Fruit fly (Drosophila melanogaster) whole organism, embryonic: Measurements from ENCODE around the gene CG7841.

ENCODE experiments used
- Ada2b ChIP-seq: fragments of 200-800 bp; sonication (Bioruptor generic); IDR thresholded peaks from 2 replicates; pipeline ENCODE4 v1.3.6; 2022; ENCODE audit warnings: missing biosample characterization, missing genetic modification characterization
- CG10147 ChIP-seq: fragments of 200-800 bp; sonication (Bioruptor generic); optimal IDR thresholded peaks from 2 replicates; lab custom pipeline; 2019; ENCODE audit warnings: missing biosample characterization, mild to moderate bottlenecking, missing genetic modification characterization, moderate library complexity
- CG10267 ChIP-seq: fragments of 200-800 bp; sonication (Bioruptor generic); optimal IDR thresholded peaks from 2 replicates; lab custom pipeline; 2018; ENCODE audit warnings: missing biosample characterization, mild to moderate bottlenecking, missing genetic modification characterization, moderate library complexity
- CG13296 ChIP-seq: fragments of 200-800 bp; sonication (Bioruptor generic); optimal IDR thresholded peaks from 3 replicates; lab custom pipeline; 2018; ENCODE audit warnings: missing biosample characterization, mild to moderate bottlenecking, missing genetic modification characterization
- CG14965 ChIP-seq: fragments of 200-800 bp; sonication (Bioruptor generic); optimal IDR thresholded peaks from 2 replicates; lab custom pipeline; 2016; ENCODE audit warnings: missing biosample characterization, missing genetic modification characterization, borderline replicate concordance
- CG1792 ChIP-seq: fragments of 200-800 bp; sonication (Bioruptor generic); optimal IDR thresholded peaks from 2 replicates; lab custom pipeline; 2016; ENCODE audit warnings: missing biosample characterization, missing genetic modification characterization
- CG18599 ChIP-seq: fragments of 200-800 bp; sonication (Bioruptor generic); optimal IDR thresholded peaks from 3 replicates; lab custom pipeline; 2017; ENCODE audit warnings: missing biosample characterization, missing genetic modification characterization, mild to moderate bottlenecking, moderate library complexity, missing genetic modification reagents
- CG2116 ChIP-seq: fragments of 200-800 bp; sonication (Bioruptor generic); optimal IDR thresholded peaks from 3 replicates; lab custom pipeline; 2018; ENCODE audit warnings: missing biosample characterization, mild to moderate bottlenecking, missing genetic modification characterization
- CG2712 ChIP-seq: fragments of 200-800 bp; optimal IDR thresholded peaks from 3 replicates; lab custom pipeline; 2019; ENCODE audit warnings: missing biosample characterization, mild to moderate bottlenecking, missing genetic modification characterization, moderate library complexity
- CG31365 ChIP-seq: fragments of 200-800 bp; sonication (Bioruptor generic); optimal IDR thresholded peaks from 2 replicates; lab custom pipeline; 2018; ENCODE audit warnings: missing biosample characterization, mild to moderate bottlenecking, missing genetic modification characterization
- CG3163 ChIP-seq: fragments of 200-800 bp; sonication (Bioruptor generic); optimal IDR thresholded peaks from 3 replicates; lab custom pipeline; 2016; ENCODE audit warnings: missing biosample characterization, missing genetic modification characterization
- CG34224 ChIP-seq: fragments of 200-800 bp; sonication (Bioruptor generic); IDR thresholded peaks from 3 replicates; pipeline ENCODE4 v1.3.6; 2022; ENCODE audit warnings: missing biosample characterization, missing genetic modification characterization; ENCODE audit not compliant: partially characterized antibody
- CG3838 ChIP-seq: fragments of 200-800 bp; sonication (Bioruptor generic); optimal IDR thresholded peaks from 3 replicates; lab custom pipeline; 2016; ENCODE audit warnings: missing biosample characterization, missing genetic modification characterization
- CG43689 ChIP-seq: fragments of 200-800 bp; sonication (Bioruptor generic); IDR thresholded peaks from 2 replicates; pipeline ENCODE4 v1.3.6; 2022; ENCODE audit warnings: missing biosample characterization, missing genetic modification characterization
- CG7556 ChIP-seq: fragments of 200-800 bp; sonication (Bioruptor generic); optimal IDR thresholded peaks from 2 replicates; lab custom pipeline; 2017; ENCODE audit warnings: missing biosample characterization, mild to moderate bottlenecking, missing genetic modification characterization
- CG7839 ChIP-seq: fragments of 200-800 bp; sonication (Bioruptor generic); optimal IDR thresholded peaks from 3 replicates; lab custom pipeline; 2018; ENCODE audit warnings: missing biosample characterization, mild to moderate bottlenecking, missing genetic modification characterization, moderate library complexity
- CG7928 ChIP-seq: fragments of 200-800 bp; sonication (Bioruptor generic); optimal IDR thresholded peaks from 2 replicates; lab custom pipeline; 2017; ENCODE audit warnings: missing biosample characterization, mild to moderate bottlenecking, missing genetic modification characterization
- CG7963 ChIP-seq: fragments of 200-800 bp; sonication (Bioruptor generic); IDR thresholded peaks from 3 replicates; pipeline ENCODE4 v1.3.6; 2022; ENCODE audit warnings: missing biosample characterization, missing genetic modification characterization; ENCODE audit not compliant: partially characterized antibody
- CG8290 ChIP-seq, 3 experiments: fragments of 200-800 bp; sonication (Bioruptor generic); optimal IDR thresholded peaks; 2 replicates each; lab custom pipeline; 2016 to 2019; ENCODE audit warnings: missing biosample characterization in 3 of 3, missing genetic modification characterization in 3 of 3, mild to moderate bottlenecking in 2 of 3, moderate library complexity in 1 of 3
- CG9797 ChIP-seq: fragments of 200-800 bp; sonication (Bioruptor generic); optimal IDR thresholded peaks from 3 replicates; lab custom pipeline; 2018; ENCODE audit warnings: missing biosample characterization, mild to moderate bottlenecking, missing genetic modification characterization
- CHES-1-like ChIP-seq: fragments of 200-800 bp; sonication (Bioruptor generic); optimal IDR thresholded peaks from 2 replicates; lab custom pipeline; 2016; ENCODE audit warnings: missing biosample characterization, missing genetic modification characterization
- Dref ChIP-seq: fragments of 200-800 bp; sonication (Bioruptor generic); IDR thresholded peaks from 2 replicates; pipeline ENCODE4 v1.3.6; 2022; ENCODE audit warnings: missing biosample characterization, missing genetic modification characterization
- Drgx ChIP-seq: fragments of 200-800 bp; sonication (Bioruptor generic); IDR thresholded peaks from 2 replicates; pipeline ENCODE4 v1.3.6; 2022; ENCODE audit warnings: missing biosample characterization, missing genetic modification characterization
- E2f2 ChIP-seq: fragments of 200-800 bp; sonication (Bioruptor generic); IDR thresholded peaks from 2 replicates; pipeline ENCODE4 v1.3.6; 2022; ENCODE audit warnings: missing biosample characterization, missing genetic modification characterization
- Ets97D ChIP-seq: fragments of 200-800 bp; sonication (Bioruptor generic); optimal IDR thresholded peaks from 3 replicates; lab custom pipeline; 2016; ENCODE audit warnings: missing biosample characterization, missing genetic modification characterization
- HLHmδ ChIP-seq: fragments of 200-800 bp; sonication (Bioruptor generic); optimal IDR thresholded peaks from 2 replicates; lab custom pipeline; 2018; ENCODE audit warnings: missing biosample characterization, mild to moderate bottlenecking, missing genetic modification characterization, moderate library complexity
- HmgD ChIP-seq: fragments of 200-800 bp; sonication (Bioruptor generic); optimal IDR thresholded peaks from 3 replicates; lab custom pipeline; 2016; ENCODE audit warnings: missing biosample characterization, missing genetic modification characterization
- Hr78 ChIP-seq, 2 experiments: fragments of 200-800 bp in 1 of 2; fragments of >200 bp in 1 of 2; sonication (Bioruptor generic) in 1 of 2; optimal IDR thresholded peaks; 2 replicates each; lab custom pipeline; 2017 to 2019; ENCODE audit warnings: missing biosample characterization in 2 of 2, missing genetic modification characterization in 2 of 2, mild to moderate bottlenecking in 1 of 2, moderate library complexity in 1 of 2
- Lim3 ChIP-seq: fragments of 200-800 bp; sonication (Bioruptor generic); IDR thresholded peaks from 2 replicates; pipeline ENCODE4 v1.3.6; 2022; ENCODE audit warnings: missing biosample characterization, missing genetic modification characterization
- Mad ChIP-seq: fragments of 200-800 bp; sonication (Bioruptor generic); optimal IDR thresholded peaks from 2 replicates; lab custom pipeline; 2016; ENCODE audit warnings: missing biosample characterization, missing genetic modification characterization
- Neu2 ChIP-seq: fragments of 200-800 bp; sonication (Bioruptor generic); optimal IDR thresholded peaks from 3 replicates; lab custom pipeline; 2016; ENCODE audit warnings: missing biosample characterization, missing genetic modification characterization, borderline replicate concordance
- Sry-δ ChIP-seq: fragments of 200-800 bp; sonication (Bioruptor generic); optimal IDR thresholded peaks from 2 replicates; lab custom pipeline; 2016; ENCODE audit warnings: missing biosample characterization, missing genetic modification characterization
- amos ChIP-seq: fragments of 200-800 bp; sonication (Bioruptor generic); IDR thresholded peaks from 2 replicates; pipeline ENCODE4 v1.3.6; 2022; ENCODE audit warnings: missing biosample characterization, missing genetic modification characterization; ENCODE audit not compliant: partially characterized antibody
- aop ChIP-seq: fragments of 200-800 bp; sonication (Bioruptor generic); IDR thresholded peaks from 2 replicates; pipeline ENCODE4 v1.3.6; 2022; ENCODE audit warnings: missing biosample characterization, missing genetic modification characterization
- bbx ChIP-seq: fragments of 200-800 bp; sonication (Bioruptor generic); IDR thresholded peaks from 2 replicates; pipeline ENCODE4 v1.3.6; 2022; ENCODE audit warnings: missing biosample characterization, missing genetic modification characterization; ENCODE audit not compliant: partially characterized antibody
- bigmax ChIP-seq: fragments of 200-800 bp; sonication (Bioruptor generic); optimal IDR thresholded peaks from 2 replicates; lab custom pipeline; 2018; ENCODE audit warnings: missing biosample characterization, mild to moderate bottlenecking, missing genetic modification characterization
- cwo ChIP-seq: fragments of 200-800 bp; sonication (Bioruptor generic); optimal IDR thresholded peaks from 3 replicates; lab custom pipeline; 2017; ENCODE audit warnings: missing biosample characterization, missing genetic modification characterization, mild to moderate bottlenecking, moderate library complexity, missing genetic modification reagents
- dimm ChIP-seq: fragments of 200-800 bp; sonication (Bioruptor generic); IDR thresholded peaks from 2 replicates; pipeline ENCODE4 v1.3.6; 2022; ENCODE audit warnings: missing biosample characterization, missing genetic modification characterization
- gfzf ChIP-seq: fragments of 200-800 bp; sonication (Bioruptor generic); optimal IDR thresholded peaks from 2 replicates; lab custom pipeline; 2016; ENCODE audit warnings: missing biosample characterization, mild to moderate bottlenecking, missing genetic modification characterization, moderate library complexity
- lab ChIP-seq: fragments of 200-800 bp; sonication (Bioruptor generic); optimal IDR thresholded peaks from 3 replicates; lab custom pipeline; 2017; ENCODE audit warnings: missing biosample characterization, missing genetic modification characterization, mild to moderate bottlenecking, moderate library complexity, missing genetic modification reagents
- pb ChIP-seq: fragments of 200-800 bp; sonication (Bioruptor generic); optimal IDR thresholded peaks from 3 replicates; lab custom pipeline; 2016; ENCODE audit warnings: missing biosample characterization, missing genetic modification characterization
- prd ChIP-seq, 3 experiments: fragments of >200 bp in 2 of 3; fragments of 200-800 bp in 1 of 3; sonication (Bioruptor generic) in 1 of 3; optimal IDR thresholded peaks in 2 of 3; IDR thresholded peaks in 1 of 3; 2 replicates in 2 of 3; 3 replicates in 1 of 3; pipeline versions ENCODE4 v1.3.6 to Lab custom; 2017 to 2022; ENCODE audit warnings: missing biosample characterization in 1 of 3, missing genetic modification characterization in 1 of 3
- pzg ChIP-seq: fragments of 200-800 bp; sonication (Bioruptor generic); optimal IDR thresholded peaks from 3 replicates; lab custom pipeline; 2018; ENCODE audit warnings: missing biosample characterization, mild to moderate bottlenecking, missing genetic modification characterization, moderate library complexity
- sug ChIP-seq: fragments of 200-800 bp; optimal IDR thresholded peaks from 2 replicates; lab custom pipeline; 2019; ENCODE audit warnings: missing biosample characterization, mild to moderate bottlenecking, missing genetic modification characterization, moderate library complexity
- tin ChIP-seq: fragments of 200-800 bp; sonication (Bioruptor generic); optimal IDR thresholded peaks from 3 replicates; lab custom pipeline; 2016; ENCODE audit warnings: missing biosample characterization, missing genetic modification characterization
- trem ChIP-seq: fragments of 200-800 bp; optimal IDR thresholded peaks from 3 replicates; lab custom pipeline; 2019; ENCODE audit warnings: missing biosample characterization, mild to moderate bottlenecking, missing genetic modification characterization, moderate library complexity
- unc-4 ChIP-seq: fragments of 200-800 bp; sonication (Bioruptor generic); IDR thresholded peaks from 2 replicates; pipeline ENCODE4 v1.3.6; 2022; ENCODE audit warnings: missing biosample characterization, missing genetic modification characterization; ENCODE audit not compliant: partially characterized antibody

Gene CG7841

dm6 chr3L:15553993-15554644, 46.1 kb upstream of the CG7841 start, which contains the start of gene AGO2 (continued):
- TF ChIP-seq HLHmδ (GFP tag; lab: Kevin White, UChicago) (peak; percentile 16), CG10147 (GFP tag; lab: Kevin White, UChicago) (peak; percentile 38), CG34224 (GFP tag; lab: Robert Waterston, UW) (peak; percentile 83), bbx (GFP tag; lab: Robert Waterston, UW) (peak; percentile 69), aop (GFP tag; lab: Robert Waterston, UW) (no peak), dimm (GFP tag; lab: Robert Waterston, UW) (no peak), Ada2b (no peak), CG10267 (peak; percentile 41), CG7928 (GFP tag; lab: Kevin White, UChicago) (no peak), Mad (no peak), Drgx (GFP tag; lab: Robert Waterston, UW) (peak; percentile 89), unc-4 (GFP tag; lab: Robert Waterston, UW) (peak; percentile 58), Neu2 (GFP tag; lab: Kevin White, UChicago) (peak; percentile 47), gfzf (GFP tag; lab: Kevin White, UChicago) (peak; percentile 41), tin (peak; percentile 4), lab (GFP tag; lab: Kevin White, UChicago) (no peak), CHES-1-like (GFP tag; lab: Kevin White, UChicago) (peak; percentile 54), amos (GFP tag; lab: Robert Waterston, UW) (peak; percentile 74), E2f2 (GFP tag; lab: Robert Waterston, UW) (peak; percentile 94), Ets97D (GFP tag; lab: Kevin White, UChicago) (peak; percentile 17), CG14965 (GFP tag; lab: Kevin White, UChicago) (no peak), sug (peak; percentile 9), CG2116 (GFP tag; lab: Kevin White, UChicago) (peak; percentile 91), CG7839 (tag; lab: Kevin White, UChicago) (no peak), cwo (GFP tag; lab: Kevin White, UChicago) (peak; percentile 19), bigmax (no peak), CG1792 (no peak), CG7556 (GFP tag; lab: Kevin White, UChicago) (no peak), HmgD (GFP tag; lab: Kevin White, UChicago) (peak; percentile 91), CG3163 (GFP tag; lab: Kevin White, UChicago) (peak; percentile 32), Hr78 (GFP tag; optimal IDR thresholded peaks at IDR 0.05; lab: Kevin White, UChicago) (no peak), CG7963 (GFP tag; lab: Robert Waterston, UW) (peak; percentile 64; the same call in 2 of the 3 replicates), Lim3 (GFP tag; lab: Robert Waterston, UW) (no peak), CG13296 (peak; percentile 28), CG9797 (GFP tag; lab: Kevin White, UChicago) (peak; percentile 53), CG18599 (GFP tag; lab: Kevin White, UChicago) (no peak), trem (tag; lab: Kevin White, UChicago) (peak; percentile 66), CG2712 (peak; percentile 6), CG43689 (GFP tag; lab: Robert Waterston, UW) (no peak), CG8290 (GFP tag; optimal IDR thresholded peaks at IDR 0.05; lab: Kevin White, UChicago) (peak; percentile 2), CG8290 (tag; optimal IDR thresholded peaks at IDR 0.05; lab: Kevin White, UChicago) (no peak), pzg (peak; percentile 62), prd (optimal IDR thresholded peaks at IDR 0.05; lab: Kevin White, UChicago) (no peak), prd (GFP tag; IDR thresholded peaks at IDR 0.05; lab: Robert Waterston, UW) (0 out of 3 replicates have a peak, but pooled peaks have one; percentile 14), CG3838 (GFP tag; lab: Kevin White, UChicago) (no peak), Sry-δ (GFP tag; lab: Kevin White, UChicago) (peak; percentile 95), pb (peak; percentile 39), Dref (GFP tag; lab: Robert Waterston, UW) (peak; percentile 93), CG31365 (tag; lab: Kevin White, UChicago) (peak; percentile 3)
